Worm (Caenorhabditis elegans) whole organism, L1 larva: ENCODE results near the gene snf-3.

Experiments used
- ama-1 ChIP-seq: fragments of 150-350 bp; optimal IDR thresholded peaks from 2 replicates; lab custom pipeline; 2014
- efl-1 ChIP-seq, 4 experiments: fragments of 150-350 bp; optimal IDR thresholded peaks in 3 of 4; peaks in 1 of 4; 1 replicate in 1 of 4; 2 replicates in 3 of 4; lab custom pipeline; 2014; ENCODE audit warnings: missing biosample characterization in 2 of 4, missing genetic modification characterization in 2 of 4, missing genetic modification reagents in 2 of 4
- egl-27 ChIP-seq, 2 experiments: fragments of 150-350 bp in 1 of 2; sonication (generic microtip); optimal IDR thresholded peaks; 3 replicates each; lab custom pipeline; 2017 to 2018; ENCODE audit warnings: missing biosample characterization in 2 of 2, missing genetic modification characterization in 2 of 2, missing genetic modification reagents in 2 of 2
- lin-13 ChIP-seq: fragments of 150-350 bp; optimal IDR thresholded peaks from 2 replicates; lab custom pipeline; 2014; ENCODE audit warnings: missing biosample characterization, missing genetic modification reagents, missing genetic modification characterization
- lir-3 ChIP-seq: sonication (generic microtip); optimal IDR thresholded peaks from 2 replicates; lab custom pipeline; 2016; ENCODE audit warnings: mild to moderate bottlenecking, missing genetic modification characterization, moderate library complexity, missing compliant biosample characterization; ENCODE audit not compliant: poor library complexity
- nhr-11 ChIP-seq: fragments of 150-350 bp; optimal IDR thresholded peaks from 2 replicates; lab custom pipeline; 2014; ENCODE audit warnings: missing biosample characterization, missing genetic modification characterization

DNA sequence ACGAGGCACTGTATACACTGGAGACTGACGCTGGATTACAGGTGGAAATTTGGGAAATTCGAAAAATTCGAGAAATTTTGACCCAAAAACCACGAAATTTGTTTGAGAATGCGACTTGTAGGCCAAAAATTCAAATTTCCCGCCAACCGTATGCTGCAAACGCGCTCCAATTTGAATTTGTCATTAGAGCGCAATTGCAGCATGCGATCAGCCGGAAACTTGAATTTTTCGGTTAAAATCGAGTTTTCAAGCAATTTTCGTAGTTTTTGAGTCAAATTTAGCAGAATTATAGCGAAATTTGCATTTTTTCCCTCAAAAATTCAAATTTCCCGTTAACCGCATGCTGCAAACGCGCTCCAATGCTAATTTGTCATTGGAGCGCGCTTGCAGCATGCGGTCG is 38.4 kb downstream of the snf-3 start:
- TF ChIP-seq egl-27 (tag; optimal IDR thresholded peaks at IDR 0.05; lab: Kevin White, UChicago) (no peak), lin-13 (no peak), lir-3 (tag; lab: Kevin White, UChicago) (no peak), nhr-11 (no peak), ama-1 (lab: Kevin White, UChicago) (no peak), efl-1 (optimal IDR thresholded peaks at IDR 0.05; lab: Kevin White, UChicago) (no peak), efl-1 (GFP tag; optimal IDR thresholded peaks at IDR 0.05 in 1 of 2; lab: Kevin White, UChicago) (no peak)
